Fruit fly (Drosophila melanogaster) whole organism, adult: ENCODE results near the gene exd.

Source experiments
- Crg-1 ChIP-seq: fragments of 200-800 bp; sonication (Bioruptor generic); optimal IDR thresholded peaks from 2 replicates; lab custom pipeline; 2016; ENCODE audit warnings: missing biosample characterization, missing genetic modification characterization
- Hr96 ChIP-seq: fragments of 200-800 bp; sonication (Bioruptor generic); optimal IDR thresholded peaks from 2 replicates; lab custom pipeline; 2016; ENCODE audit warnings: missing biosample characterization, missing genetic modification characterization
- bab1 ChIP-seq: fragments of 200-800 bp; sonication (Bioruptor generic); optimal IDR thresholded peaks from 3 replicates; lab custom pipeline; 2019; ENCODE audit warnings: missing biosample characterization, mild to moderate bottlenecking, missing genetic modification characterization, moderate library complexity
- cnc ChIP-seq, 2 experiments: fragments of >200 bp; optimal IDR thresholded peaks; 2 replicates each; lab custom pipeline; 2017
- kay ChIP-seq: fragments of 200-800 bp; sonication (Bioruptor generic); peaks from one replicate; lab custom pipeline; 2016; ENCODE audit warnings: missing biosample characterization, missing genetic modification characterization, borderline replicate concordance
- ovo ChIP-seq: fragments of 200-800 bp; sonication (Bioruptor generic); optimal IDR thresholded peaks from 2 replicates; lab custom pipeline; 2016; ENCODE audit warnings: missing biosample characterization, missing genetic modification characterization
- toe ChIP-seq: fragments of 200-800 bp; sonication (Bioruptor generic); optimal IDR thresholded peaks from 2 replicates; lab custom pipeline; 2016; ENCODE audit warnings: missing biosample characterization, missing genetic modification characterization

dm6 chrX:15996831-15997230, 4.6 kb downstream of the exd start, which contains the start of gene CG8939:
- TF ChIP-seq toe (GFP tag; lab: Kevin White, UChicago) (no peak), kay (no peak), bab1 (GFP tag; lab: Kevin White, UChicago) (no peak), Hr96 (GFP tag; lab: Kevin White, UChicago) (no peak), Crg-1 (no peak), cnc (optimal IDR thresholded peaks at IDR 0.05; lab: Kevin White, UChicago) (no peak), ovo (GFP tag; lab: Kevin White, UChicago) (no peak)
